Worm (Caenorhabditis elegans) whole organism, mixed stage, embryonic: ENCODE measurements around the gene F41G4.8.

ENCODE experiments used
- M03D4.4 ChIP-seq: sonication (generic microtip); optimal IDR thresholded peaks from 2 replicates; lab custom pipeline; 2017; ENCODE audit warnings: mild to moderate bottlenecking, missing genetic modification characterization, missing compliant biosample characterization
- blmp-1 ChIP-seq: fragments of 150-350 bp; optimal IDR thresholded peaks from 2 replicates; lab custom pipeline; 2014; ENCODE audit warnings: missing biosample characterization, missing genetic modification characterization
- ceh-39 ChIP-seq: fragments of 150-350 bp; optimal IDR thresholded peaks from 2 replicates; lab custom pipeline; 2014; ENCODE audit warnings: missing biosample characterization, missing genetic modification characterization
- ceh-43 ChIP-seq: fragments of 200-800 bp; sonication (Bioruptor generic); optimal IDR thresholded peaks from 2 replicates; lab custom pipeline; 2018; ENCODE audit warnings: mild to moderate bottlenecking, missing genetic modification characterization, moderate library complexity, missing compliant biosample characterization
- ceh-83 ChIP-seq: fragments of 200-800 bp; sonication (Bioruptor generic); optimal IDR thresholded peaks from 2 replicates; lab custom pipeline; 2018; ENCODE audit warnings: mild to moderate bottlenecking, missing genetic modification characterization, missing compliant biosample characterization
- ces-1 ChIP-seq: fragments of 150-350 bp; optimal IDR thresholded peaks from 2 replicates; lab custom pipeline; 2014; ENCODE audit warnings: missing biosample characterization, missing genetic modification reagents, missing genetic modification characterization
- cnd-1 ChIP-seq: fragments of 200-800 bp; sonication (Bioruptor generic); optimal IDR thresholded peaks from 2 replicates; lab custom pipeline; 2018; ENCODE audit warnings: mild to moderate bottlenecking, missing genetic modification characterization, missing compliant biosample characterization
- drap-1 ChIP-seq: fragments of 200-800 bp; sonication (Bioruptor generic); optimal IDR thresholded peaks from 3 replicates; lab custom pipeline; 2018; ENCODE audit warnings: mild to moderate bottlenecking, missing genetic modification characterization, missing compliant biosample characterization
- elt-3 ChIP-seq: fragments of 150-350 bp; optimal IDR thresholded peaks from 2 replicates; lab custom pipeline; 2014; ENCODE audit warnings: missing biosample characterization, missing genetic modification characterization
- flh-1 ChIP-seq: fragments of 200-800 bp; sonication (Bioruptor generic); optimal IDR thresholded peaks from 2 replicates; lab custom pipeline; 2018; ENCODE audit warnings: mild to moderate bottlenecking, missing genetic modification characterization, moderate library complexity, missing compliant biosample characterization
- ham-2 ChIP-seq: fragments of 200-800 bp; sonication (Bioruptor generic); optimal IDR thresholded peaks from 2 replicates; lab custom pipeline; 2018; ENCODE audit warnings: mild to moderate bottlenecking, missing genetic modification characterization, missing compliant biosample characterization
- hlh-1 ChIP-seq: fragments of 150-350 bp; optimal IDR thresholded peaks from 2 replicates; lab custom pipeline; 2014; ENCODE audit warnings: missing biosample characterization, missing genetic modification reagents, missing genetic modification characterization
- lin-13 ChIP-seq: fragments of 150-350 bp; optimal IDR thresholded peaks from 2 replicates; lab custom pipeline; 2014; ENCODE audit warnings: missing biosample characterization, missing genetic modification characterization
- lin-32 ChIP-seq: fragments of 200-800 bp; sonication (Bioruptor generic); optimal IDR thresholded peaks from 2 replicates; lab custom pipeline; 2018; ENCODE audit warnings: mild to moderate bottlenecking, missing genetic modification characterization, missing compliant biosample characterization
- lsy-2 ChIP-seq: fragments of 150-350 bp; optimal IDR thresholded peaks from 2 replicates; lab custom pipeline; 2014; ENCODE audit warnings: missing biosample characterization, missing genetic modification characterization
- mab-5 ChIP-seq: fragments of 150-350 bp; optimal IDR thresholded peaks from 2 replicates; lab custom pipeline; 2014; ENCODE audit warnings: missing biosample characterization, missing genetic modification characterization
- mep-1 ChIP-seq: fragments of 150-350 bp; optimal IDR thresholded peaks from 2 replicates; lab custom pipeline; 2017; ENCODE audit warnings: missing biosample characterization, missing genetic modification reagents, missing genetic modification characterization, inconsistent platforms
- mls-2 ChIP-seq: sonication (generic microtip); optimal IDR thresholded peaks from 2 replicates; lab custom pipeline; 2016; ENCODE audit warnings: mild to moderate bottlenecking, missing genetic modification characterization, moderate library complexity, missing compliant biosample characterization
- nhr-12 ChIP-seq: fragments of 150-350 bp; optimal IDR thresholded peaks from 2 replicates; lab custom pipeline; 2014; ENCODE audit warnings: missing biosample characterization, missing genetic modification characterization
- nhr-28 ChIP-seq: fragments of 150-350 bp; optimal IDR thresholded peaks from 2 replicates; lab custom pipeline; 2014; ENCODE audit warnings: missing biosample characterization, missing genetic modification characterization
- nhr-76 ChIP-seq: sonication (generic microtip); optimal IDR thresholded peaks from 2 replicates; lab custom pipeline; 2017; ENCODE audit warnings: missing biosample characterization, missing genetic modification characterization
- pha-4 ChIP-seq: fragments of 150-350 bp; optimal IDR thresholded peaks from 2 replicates; lab custom pipeline; 2018; ENCODE audit warnings: missing biosample characterization, missing genetic modification reagents, missing genetic modification characterization
- snpc-4 ChIP-seq: fragments of 150-350 bp; optimal IDR thresholded peaks from 2 replicates; lab custom pipeline; 2014; ENCODE audit warnings: missing biosample characterization, missing genetic modification characterization
- sptf-1 ChIP-seq: sonication (generic microtip); optimal IDR thresholded peaks from 2 replicates; lab custom pipeline; 2017; ENCODE audit warnings: mild to moderate bottlenecking, missing genetic modification characterization, moderate library complexity, missing compliant biosample characterization
- unc-120 ChIP-seq: sonication (generic microtip); optimal IDR thresholded peaks from 2 replicates; lab custom pipeline; 2017; ENCODE audit warnings: missing genetic modification characterization, missing compliant biosample characterization; ENCODE audit not compliant: poor library complexity, severe bottlenecking
- unc-39 ChIP-seq: fragments of 150-350 bp; optimal IDR thresholded peaks from 2 replicates; lab custom pipeline; 2014; ENCODE audit warnings: missing biosample characterization, missing genetic modification characterization
- unc-62 ChIP-seq: fragments of 150-350 bp; optimal IDR thresholded peaks from 2 replicates; lab custom pipeline; 2014; ENCODE audit warnings: missing biosample characterization, missing genetic modification reagents, missing genetic modification characterization
- zip-8 ChIP-seq: fragments of 150-350 bp; optimal IDR thresholded peaks from 2 replicates; lab custom pipeline; 2014; ENCODE audit warnings: missing biosample characterization, missing genetic modification characterization
- ztf-11 ChIP-seq: fragments of 150-350 bp; optimal IDR thresholded peaks from 2 replicates; lab custom pipeline; 2014; ENCODE audit warnings: missing biosample characterization, missing genetic modification characterization

F41G4.8 gene

DNA sequence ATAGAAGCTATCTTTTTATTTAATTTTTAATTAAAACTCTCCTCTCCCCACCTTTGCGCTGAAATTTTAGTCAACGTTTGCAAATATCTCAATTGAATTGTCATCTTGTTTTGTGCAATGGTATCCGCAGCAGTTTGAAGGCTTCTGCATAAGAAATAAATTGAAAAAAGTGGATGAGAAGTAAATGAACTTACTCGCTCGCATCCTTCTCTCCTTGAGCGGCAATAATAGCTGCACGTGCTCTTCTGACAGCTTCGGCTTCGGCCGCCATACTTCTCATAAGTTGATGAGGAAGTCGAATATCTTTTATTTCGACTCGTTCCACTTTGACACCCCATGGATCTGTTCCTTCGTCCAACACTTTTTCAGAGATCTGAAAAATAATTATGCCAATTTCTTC is 28.0 kb downstream of the F41G4.8 start:
- TF ChIP-seq ceh-83, result no peak
- peak; percentile 78 for TF ChIP-seq ces-1 (GFP tag; lab: Kevin White, UChicago)

DNA sequence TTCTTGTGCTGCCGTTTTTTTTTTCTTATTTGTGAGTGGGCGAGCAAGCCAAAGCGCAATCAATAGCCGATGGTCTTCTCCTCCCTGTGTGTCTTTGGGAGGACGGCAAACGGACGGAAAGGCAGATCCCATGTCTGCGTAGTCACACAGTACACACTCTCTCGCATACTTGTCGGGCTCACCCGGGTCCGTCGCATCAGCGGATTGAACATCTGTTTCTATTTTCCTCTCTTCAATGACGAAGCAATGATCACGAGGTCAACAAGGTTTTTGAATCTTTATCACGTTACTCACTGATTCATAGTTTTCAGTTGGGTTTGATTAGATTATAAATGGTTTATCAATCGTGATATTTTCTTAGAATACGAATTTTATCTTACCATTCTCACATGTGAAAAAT is 29.3 kb downstream of the F41G4.8 start:
- TF ChIP-seq flh-1 (GFP tag; lab: Kevin White, UChicago) (no peak), sptf-1 (tag; lab: Kevin White, UChicago) (no peak), unc-62 (GFP tag; lab: Kevin White, UChicago) (peak; percentile 10), elt-3 (tag; lab: Kevin White, UChicago) (no peak), unc-39 (tag; lab: Kevin White, UChicago) (no peak), cnd-1 (tag; lab: Kevin White, UChicago) (peak; percentile 68), mep-1 (peak; percentile 11), unc-120 (tag; lab: Kevin White, UChicago) (peak; percentile 5), drap-1 (GFP tag; lab: Kevin White, UChicago) (no peak), hlh-1 (tag; lab: Kevin White, UChicago) (peak; percentile 77), lin-32 (GFP tag; lab: Kevin White, UChicago) (peak; percentile 24)

DNA sequence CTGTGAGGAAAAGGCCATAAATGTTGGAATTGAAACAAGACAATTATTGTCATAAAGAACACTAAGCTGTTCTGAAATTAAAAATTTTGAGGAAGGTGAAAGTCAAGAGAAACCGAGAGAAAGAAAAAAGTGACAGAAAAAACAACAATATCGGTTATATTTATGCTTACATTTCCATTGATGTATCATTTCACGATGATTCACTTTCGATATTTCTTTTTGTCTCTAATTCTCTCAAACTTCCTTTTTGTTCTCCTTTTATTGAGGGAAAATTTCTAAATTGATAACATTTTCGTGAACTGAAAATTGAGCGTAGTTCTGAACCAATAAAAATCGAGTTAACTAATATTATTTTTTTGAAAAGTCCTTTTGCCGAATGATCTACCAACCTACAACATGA is 29.9 kb downstream of the F41G4.8 start:
- TF ChIP-seq blmp-1 (tag; lab: Kevin White, UChicago) (peak; percentile 54), ham-2 (GFP tag; lab: Kevin White, UChicago) (no peak)

DNA sequence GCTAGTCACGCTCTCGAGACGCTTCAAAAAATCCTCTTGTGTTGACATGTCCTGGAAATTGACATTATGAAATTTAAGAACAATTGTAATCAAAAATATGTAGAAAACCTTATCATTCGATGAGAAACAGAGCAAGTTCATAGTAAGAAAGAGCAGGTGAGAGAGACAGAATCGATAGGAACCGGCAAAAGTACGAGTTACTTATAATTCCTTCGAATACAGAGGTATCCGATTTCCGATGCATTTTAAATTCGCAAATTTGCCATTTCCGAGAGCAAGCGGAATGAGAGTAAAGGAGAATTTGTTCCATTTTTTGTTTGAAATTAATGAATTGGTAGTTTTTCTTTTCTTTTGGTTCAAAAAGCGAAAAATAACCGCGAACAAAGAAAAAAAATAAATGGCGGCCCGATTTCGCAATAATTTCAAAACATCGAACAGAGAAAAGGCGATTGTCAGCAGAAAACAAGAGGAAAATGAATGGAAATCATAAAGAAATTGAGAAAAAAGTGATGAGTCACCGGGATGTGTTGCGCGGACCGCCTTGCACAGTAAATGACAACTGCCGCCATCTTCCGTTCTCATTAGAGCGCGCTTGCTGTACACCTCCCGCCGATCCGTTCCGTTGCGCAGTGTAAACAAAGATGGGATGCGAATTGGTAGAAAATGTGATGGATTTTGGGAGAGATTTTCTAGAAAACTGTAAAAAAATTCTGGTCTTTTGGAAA is 31.1 kb downstream of the F41G4.8 start, which contains the start of gene cas-1:
Gene cas-1, minus strand, starts transcription at position 51 of the 725 bp plus-strand sequence.
- TF ChIP-seq elt-3 (tag; lab: Kevin White, UChicago), result no peak
- TF ChIP-seq ham-2 (GFP tag; lab: Kevin White, UChicago), result no peak
- peak; percentile 70 for TF ChIP-seq lin-13
- TF ChIP-seq hlh-1 (tag; lab: Kevin White, UChicago), result peak; percentile 84
- TF ChIP-seq pha-4 (tag; lab: Kevin White, UChicago), result peak; percentile 81
- TF ChIP-seq sptf-1 (tag; lab: Kevin White, UChicago), result no peak
- no peak for TF ChIP-seq drap-1 (GFP tag; lab: Kevin White, UChicago)
- peak; percentile 56 for TF ChIP-seq mep-1

DNA sequence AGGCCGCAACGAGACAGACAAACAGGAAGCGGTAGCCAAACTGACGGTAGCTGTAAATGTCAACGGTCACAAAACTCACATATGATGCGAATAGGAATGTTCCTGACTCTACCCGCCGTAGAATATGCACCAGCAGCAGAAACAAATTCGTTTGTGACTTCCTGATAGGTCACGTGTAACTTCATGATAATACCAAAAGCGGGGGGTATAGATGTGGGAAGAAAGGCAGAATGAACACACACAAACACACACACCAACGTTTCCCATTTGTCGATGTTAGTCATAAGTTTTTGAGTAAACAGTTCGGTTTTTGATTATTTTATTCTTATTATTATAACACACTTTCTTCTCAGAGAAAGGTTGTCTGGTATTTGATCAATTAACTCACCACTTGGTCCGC is 31.7 kb downstream of the F41G4.8 start:
- no peak for TF ChIP-seq snpc-4 (tag; lab: Kevin White, UChicago)
- no peak for TF ChIP-seq cnd-1 (tag; lab: Kevin White, UChicago)
- no peak for TF ChIP-seq mab-5 (tag; lab: Kevin White, UChicago)
- no peak for TF ChIP-seq nhr-12
- no peak for TF ChIP-seq ceh-83
- TF ChIP-seq drap-1 (GFP tag; lab: Kevin White, UChicago), result no peak
- no peak for TF ChIP-seq unc-120 (tag; lab: Kevin White, UChicago)
- no peak for TF ChIP-seq lsy-2 (tag; lab: Kevin White, UChicago)
- TF ChIP-seq nhr-76 (tag; lab: Kevin White, UChicago), result no peak
- TF ChIP-seq, all 35 proteins: peak for 0

DNA sequence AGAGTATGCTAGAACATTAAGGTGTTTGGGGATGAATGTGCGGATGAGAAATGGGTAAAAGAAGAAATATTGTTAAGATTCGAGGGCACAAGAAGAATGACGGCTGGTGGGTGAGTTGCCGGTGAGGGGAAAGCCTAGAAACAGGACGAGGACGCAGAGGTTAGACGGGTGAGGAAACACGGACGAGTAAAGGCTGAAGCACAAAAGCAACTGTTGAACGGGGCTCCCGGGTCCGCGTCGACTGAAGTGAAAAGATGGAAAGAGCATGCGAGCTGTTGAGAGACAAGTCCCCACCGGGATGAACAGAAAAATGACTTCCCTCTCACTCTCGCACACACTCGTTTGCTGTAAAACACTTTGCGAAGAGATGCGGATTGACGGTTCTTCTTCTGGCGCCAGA is 32.9 kb downstream of the F41G4.8 start:
- TF ChIP-seq ces-1 (GFP tag; lab: Kevin White, UChicago) (no peak), ceh-39 (no peak), nhr-28 (tag; lab: Kevin White, UChicago) (no peak), nhr-76 (tag; lab: Kevin White, UChicago) (no peak), ceh-43 (GFP tag; lab: Kevin White, UChicago) (no peak), lin-32 (GFP tag; lab: Kevin White, UChicago) (no peak), unc-62 (GFP tag; lab: Kevin White, UChicago) (peak; percentile 0), unc-120 (tag; lab: Kevin White, UChicago) (peak; percentile 76), hlh-1 (tag; lab: Kevin White, UChicago) (peak; percentile 16), unc-39 (tag; lab: Kevin White, UChicago) (no peak)
- TF ChIP-seq, all 35 proteins: peak for 3

DNA sequence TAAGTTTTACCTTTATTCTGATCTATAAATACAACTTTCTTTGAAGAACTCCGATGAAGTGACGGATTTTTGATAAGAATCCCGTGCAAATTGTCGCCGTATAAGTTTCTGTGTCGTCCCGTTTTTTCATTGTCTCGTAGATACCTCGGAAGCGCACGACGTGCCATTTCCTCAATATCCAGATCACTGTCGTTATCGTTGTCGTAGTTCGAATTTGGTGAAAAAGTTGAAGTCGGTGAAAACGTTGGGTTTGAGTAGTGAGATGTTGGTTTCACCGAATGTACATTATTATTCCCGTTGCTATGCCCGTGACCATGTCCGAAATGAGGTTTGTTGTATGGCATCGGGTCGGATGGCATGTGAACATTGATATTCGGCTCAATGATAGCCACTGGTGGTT is 35.1 kb downstream of the F41G4.8 start:
- no peak for TF ChIP-seq flh-1 (GFP tag; lab: Kevin White, UChicago)
- no peak for TF ChIP-seq elt-3 (tag; lab: Kevin White, UChicago)
- TF ChIP-seq ceh-43 (GFP tag; lab: Kevin White, UChicago), result no peak
- no peak for TF ChIP-seq unc-62 (GFP tag; lab: Kevin White, UChicago)
- TF ChIP-seq zip-8, result no peak
- TF ChIP-seq nhr-12, result no peak
- TF ChIP-seq nhr-28 (tag; lab: Kevin White, UChicago), result no peak
- no peak for TF ChIP-seq unc-120 (tag; lab: Kevin White, UChicago)
- no peak for TF ChIP-seq lin-32 (GFP tag; lab: Kevin White, UChicago)
- TF ChIP-seq ceh-39, result no peak
- no peak for TF ChIP-seq ztf-11
- no peak for TF ChIP-seq lsy-2 (tag; lab: Kevin White, UChicago)
- no peak for TF ChIP-seq nhr-76 (tag; lab: Kevin White, UChicago)
- TF ChIP-seq ham-2 (GFP tag; lab: Kevin White, UChicago), result no peak
- TF ChIP-seq mep-1, result no peak
- TF ChIP-seq lin-13, result no peak
- TF ChIP-seq M03D4.4 (tag; lab: Kevin White, UChicago), result no peak
- no peak for TF ChIP-seq mls-2
- no peak for TF ChIP-seq pha-4 (tag; lab: Kevin White, UChicago)
